Worm (Caenorhabditis elegans) whole organism, L4/young adult: ENCODE data around the gene ZC412.5.
"Not testable (repeated sequence)": the region's sequence is repeated elsewhere in the genome, so short reads cannot be mapped to it uniquely, and the experiment has no call there.

Experiments
- W03F9.2 ChIP-seq: fragments of 150-350 bp; optimal IDR thresholded peaks from 2 replicates; lab custom pipeline; 2014; ENCODE audit warnings: missing biosample characterization, missing genetic modification characterization
- dao-5 ChIP-seq: sonication (generic microtip); optimal IDR thresholded peaks from 2 replicates; lab custom pipeline; 2016; ENCODE audit warnings: missing genotype, missing genetic modification characterization, moderate library complexity, missing compliant biosample characterization
- him-1 ChIP-seq: sonication (generic microtip); optimal IDR thresholded peaks from 2 replicates; lab custom pipeline; 2016; ENCODE audit warnings: missing genotype, missing genetic modification reagents, missing genetic modification characterization, missing compliant biosample characterization

Gene ZC412.5

DNA sequence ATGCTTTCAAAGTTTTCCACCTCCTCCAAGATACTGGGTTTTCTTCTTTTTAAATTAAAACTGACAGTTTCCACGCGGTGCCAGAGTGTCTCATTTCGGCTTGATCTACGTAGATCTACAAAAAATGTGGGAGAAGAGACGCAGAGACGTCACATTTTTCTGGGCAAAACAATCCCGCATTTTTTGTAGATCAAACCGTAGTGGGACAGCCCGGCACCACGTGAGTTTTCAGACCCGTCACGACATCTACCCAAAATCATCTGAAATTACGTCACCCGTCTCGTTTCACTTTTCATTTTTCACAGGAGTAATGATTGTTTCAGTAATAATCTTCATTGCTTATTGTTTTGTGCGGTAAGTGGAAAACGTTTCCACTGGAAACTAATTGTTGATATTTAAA lies 46.9 kb downstream of the ZC412.5 start:
- TF ChIP-seq dao-5 (tag; lab: Kevin White, UChicago) (no peak), him-1 (tag; lab: Kevin White, UChicago) (no peak), W03F9.2 (tag; lab: Kevin White, UChicago) (no peak)

DNA sequence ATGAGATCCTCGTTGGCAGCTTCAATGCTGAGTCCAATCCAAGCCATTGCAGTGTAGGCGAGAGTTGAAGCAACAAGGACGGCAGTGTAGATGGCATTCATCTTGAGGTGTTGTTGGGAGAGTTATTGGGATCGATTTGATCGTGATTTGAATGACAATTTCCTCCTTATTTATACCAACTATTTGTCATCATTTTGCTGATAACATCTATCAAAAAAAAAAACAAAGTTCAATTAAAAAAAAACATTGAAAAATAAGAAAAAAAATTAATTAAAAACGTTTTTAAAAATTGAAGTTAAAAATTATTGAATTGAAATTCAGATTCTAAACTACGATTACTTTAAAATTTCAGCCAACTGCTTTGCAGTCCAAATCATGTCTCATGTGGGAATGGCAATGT lies 48.3 kb downstream of the ZC412.5 start, which contains the start of gene nspa-8:
Gene nspa-8, minus strand, starts transcription at position 101 of the 400 bp plus-strand sequence.
- not testable (repeated sequence) for TF ChIP-seq dao-5, W03F9.2, him-1 (tag; lab: Kevin White, UChicago)

DNA sequence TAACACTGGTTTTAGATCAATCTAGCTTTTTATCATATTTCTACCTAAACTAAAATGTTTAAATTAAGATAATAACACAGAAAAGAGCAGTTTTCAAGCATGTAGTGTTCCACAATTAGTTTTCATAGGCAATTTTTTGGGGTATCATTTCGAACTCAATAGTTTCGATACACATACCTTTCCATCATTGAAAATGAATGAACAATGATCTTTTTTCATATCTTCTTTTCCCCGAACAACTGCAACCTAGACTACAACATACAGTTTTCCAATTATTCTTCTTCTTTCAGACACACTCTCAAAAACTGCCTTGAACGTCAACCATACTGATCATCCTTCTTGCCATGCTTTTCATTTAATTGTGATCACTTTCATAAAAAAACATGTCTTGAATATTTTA lies 51.1 kb downstream of the ZC412.5 start, which contains the start of gene W06A7.4:
Gene W06A7.4, plus strand, starts transcription at position 301 of the 400 bp plus-strand sequence.
- TF ChIP-seq W03F9.2 (tag; lab: Kevin White, UChicago) = no peak
- TF ChIP-seq him-1 (tag; lab: Kevin White, UChicago) = no peak
